Worm (Caenorhabditis elegans): Measurements from ENCODE around the gene nucl-1.

The nucl-1 gene

DNA sequence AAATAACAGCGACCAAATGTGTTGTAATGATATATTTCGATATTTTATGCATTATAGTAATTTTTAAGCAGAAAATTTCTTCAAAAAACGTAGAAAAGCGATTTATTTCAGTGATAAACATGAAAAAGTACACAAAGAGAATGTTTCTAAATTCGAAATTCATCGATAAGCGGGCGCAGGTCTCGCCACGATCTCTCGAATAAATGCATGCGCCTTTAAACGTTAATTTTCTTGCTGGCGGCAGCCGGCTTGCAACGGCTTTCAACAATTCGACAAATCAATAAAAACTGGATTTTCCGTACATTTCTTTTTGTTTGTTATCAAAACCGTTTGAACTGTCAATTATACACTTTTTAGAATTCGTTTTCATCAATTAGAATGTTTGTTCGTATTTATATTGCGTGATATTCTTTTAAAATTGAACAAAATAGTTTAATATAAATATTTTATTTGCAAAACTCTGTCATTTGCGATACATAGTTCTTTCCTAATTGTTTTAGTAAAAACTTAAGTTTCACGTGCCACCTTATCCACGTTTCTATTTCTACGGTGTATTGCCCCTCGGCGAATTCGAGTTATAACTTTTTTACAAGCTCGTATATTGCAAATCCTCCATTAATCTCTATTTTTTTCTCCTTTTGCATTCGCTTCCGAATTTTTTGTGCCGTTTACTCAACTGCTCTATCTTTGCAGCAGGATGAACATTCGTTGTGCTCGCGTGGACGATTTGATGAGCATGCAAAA, 422 bp upstream of the nucl-1 start, which contains the start of gene daf-31:
Gene daf-31, plus strand, starts transcription at position 694 of the 744 bp plus-strand sequence.
- TF ChIP-seq daf-12 (tag; optimal IDR thresholded peaks at IDR 0.05) (no peak), unc-39 (tag; optimal IDR thresholded peaks at IDR 0.05) (no peak), nhr-237 (tag; optimal IDR thresholded peaks at IDR 0.05) (no peak), ceh-28 (tag; optimal IDR thresholded peaks at IDR 0.05) (peak; percentile 32), nhr-23 (tag; optimal IDR thresholded peaks at IDR 0.05) (peak; percentile 47), egl-27 (tag; optimal IDR thresholded peaks at IDR 0.05) (no peak), elt-2 (tag; optimal IDR thresholded peaks at IDR 0.05) (peak; percentile 40), pqm-1 (tag; optimal IDR thresholded peaks at IDR 0.05) (peak; percentile 6), lin-15B (tag; optimal IDR thresholded peaks at IDR 0.05) (peak; percentile 64), elt-3 (tag; optimal IDR thresholded peaks at IDR 0.05) (no peak), fkh-2 (tag; optimal IDR thresholded peaks at IDR 0.05) (no peak), egl-5 (tag; optimal IDR thresholded peaks at IDR 0.05) (peak; percentile 77), snpc-4 (tag; optimal IDR thresholded peaks at IDR 0.05) (peak; percentile 57), unc-62 (GFP tag; optimal IDR thresholded peaks at IDR 0.05) (no peak), nfya-1 (tag; optimal IDR thresholded peaks at IDR 0.05; ENCODE audit: insufficient read depth) (peak; percentile 72), fos-1 (tag; optimal IDR thresholded peaks at IDR 0.05) (no peak), zag-1 (tag; optimal IDR thresholded peaks at IDR 0.05) (no peak), ceh-16 (tag; optimal IDR thresholded peaks at IDR 0.05) (no peak), hmg-11 (tag; optimal IDR thresholded peaks at IDR 0.05) (peak; percentile 62), nhr-25 (tag; optimal IDR thresholded peaks at IDR 0.05) (peak; percentile 71), pha-4 (tag; optimal IDR thresholded peaks at IDR 0.05) (peak; percentile 83), ama-1 (optimal IDR thresholded peaks at IDR 0.05) (no peak), lin-39 (tag; optimal IDR thresholded peaks at IDR 0.05) (peak; percentile 88)

DNA sequence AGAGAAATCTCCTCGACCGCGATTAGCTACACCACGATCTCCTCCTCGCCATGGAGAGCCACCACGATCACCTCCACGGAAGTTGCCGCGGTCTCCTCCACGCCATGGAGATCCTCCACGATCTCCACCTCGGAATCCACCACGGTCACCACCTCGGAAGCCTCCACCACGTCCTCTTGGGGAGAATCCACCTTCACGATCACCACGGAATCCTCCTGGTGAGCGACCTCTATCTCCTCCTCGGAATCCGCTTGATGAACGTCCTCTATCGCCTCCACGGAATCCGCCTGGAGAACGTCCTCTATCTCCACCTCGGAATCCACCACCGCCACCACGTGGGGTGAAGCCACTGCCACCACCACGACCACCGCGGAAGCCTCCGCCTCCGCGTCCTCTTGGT, 225 bp downstream of the nucl-1 start:
- TF ChIP-seq ceh-16 (tag; optimal IDR thresholded peaks at IDR 0.05): no peak

DNA sequence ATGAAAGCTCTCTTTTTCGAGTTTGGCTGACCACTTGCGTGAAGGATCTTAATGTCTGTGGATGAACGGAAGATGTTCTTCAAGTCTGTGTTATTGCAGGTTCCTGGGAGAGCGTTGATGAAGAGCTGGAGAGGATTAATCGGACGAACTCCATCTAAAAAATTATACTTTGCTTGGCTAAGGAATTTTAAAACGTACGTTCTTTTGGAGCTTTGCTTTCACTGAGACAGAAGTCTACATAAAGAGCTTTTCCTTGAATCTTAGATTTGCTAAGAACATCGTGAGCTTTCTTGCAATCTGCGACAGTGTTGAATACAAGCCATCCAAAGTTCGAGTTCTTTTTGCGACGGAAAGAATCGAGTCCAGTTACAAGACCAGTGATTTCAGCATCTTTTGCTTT, 2.0 kb downstream of the nucl-1 start:
- TF ChIP-seq elt-1 (tag; optimal IDR thresholded peaks at IDR 0.05) (no peak), nhr-11 (tag; optimal IDR thresholded peaks at IDR 0.05) (no peak), elt-3 (tag; optimal IDR thresholded peaks at IDR 0.05) (no peak), fkh-10 (GFP tag; optimal IDR thresholded peaks at IDR 0.05) (no peak), ceh-9 (tag; optimal IDR thresholded peaks at IDR 0.05) (no peak), nhr-67 (tag; optimal IDR thresholded peaks at IDR 0.05) (no peak), lin-39 (tag; optimal IDR thresholded peaks at IDR 0.05) (no peak), ama-1 (optimal IDR thresholded peaks at IDR 0.05) (no peak), nhr-23 (tag; optimal IDR thresholded peaks at IDR 0.05) (no peak), snpc-4 (tag; optimal IDR thresholded peaks at IDR 0.05) (no peak), mdl-1 (tag; optimal IDR thresholded peaks at IDR 0.05) (no peak)

DNA sequence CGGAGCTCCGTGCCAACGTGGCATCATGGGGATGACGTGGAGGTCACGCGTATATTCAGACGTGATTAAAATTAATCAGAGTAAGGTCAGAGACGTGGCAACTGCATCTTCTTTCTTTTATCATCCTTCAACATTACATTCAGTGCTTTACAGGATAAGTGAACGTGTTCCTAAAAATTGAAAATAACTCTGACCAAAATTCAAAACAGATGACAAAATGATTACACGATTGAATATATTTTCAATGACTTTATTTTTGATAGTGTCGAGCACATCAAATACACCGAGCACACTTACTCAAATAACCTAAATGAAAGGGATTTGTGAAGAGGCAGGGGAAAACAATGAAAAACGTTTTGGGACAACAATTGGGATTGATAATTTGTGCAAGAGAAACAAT, 3.0 kb downstream of the nucl-1 start, which contains the start of gene K07H8.9:
Gene K07H8.9, minus strand, starts transcription at position 125 of the 400 bp plus-strand sequence.
- TF ChIP-seq nhr-76 (tag; optimal IDR thresholded peaks at IDR 0.05) (no peak), egl-5 (tag; optimal IDR thresholded peaks at IDR 0.05) (no peak), tbx-2 (tag; optimal IDR thresholded peaks at IDR 0.05) (no peak), ceh-82 (tag; optimal IDR thresholded peaks at IDR 0.05) (no peak), nfya-1 (tag; optimal IDR thresholded peaks at IDR 0.05; ENCODE audit: insufficient read depth) (no peak), nhr-25 (tag; optimal IDR thresholded peaks at IDR 0.05) (no peak), ztf-11 (tag; optimal IDR thresholded peaks at IDR 0.05) (no peak), fkh-2 (tag; optimal IDR thresholded peaks at IDR 0.05) (no peak), unc-62 (GFP tag; optimal IDR thresholded peaks at IDR 0.05) (no peak), mdl-1 (tag; optimal IDR thresholded peaks at IDR 0.05) (no peak)

DNA sequence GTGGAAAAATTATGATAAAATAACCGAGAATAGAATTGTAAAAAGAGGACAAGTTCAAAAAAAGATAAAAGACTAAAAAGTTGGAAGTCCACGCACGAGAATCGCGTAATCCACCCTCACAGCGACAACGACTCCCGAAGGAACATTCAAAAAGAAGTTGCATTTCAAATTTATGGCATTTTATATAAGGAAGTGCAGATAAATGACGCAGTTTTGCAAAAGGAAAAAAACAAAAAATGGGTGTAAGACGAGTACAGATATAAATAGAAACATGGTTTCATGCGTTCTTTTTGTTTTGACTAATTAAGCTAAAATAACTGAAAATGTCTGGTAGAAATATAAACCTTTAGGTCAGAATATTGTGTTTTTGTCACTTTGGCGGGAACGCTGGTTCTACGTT, 6.1 kb downstream of the nucl-1 start:
- TF ChIP-seq ztf-4 (tag; optimal IDR thresholded peaks at IDR 0.05) (no peak), fkh-2 (tag; optimal IDR thresholded peaks at IDR 0.05) (no peak), unc-39 (tag; optimal IDR thresholded peaks at IDR 0.05) (no peak), egl-5 (tag; optimal IDR thresholded peaks at IDR 0.05) (no peak), nhr-43 (tag; optimal IDR thresholded peaks at IDR 0.05; ENCODE audit: poor library complexity, severe bottlenecking) (no peak), elt-1 (tag; optimal IDR thresholded peaks at IDR 0.05) (no peak), fkh-10 (GFP tag; optimal IDR thresholded peaks at IDR 0.05) (no peak), aly-2 (tag; optimal IDR thresholded peaks at IDR 0.05) (no peak)

All from whole organism, L3 larva.